Fruit fly (Drosophila melanogaster): ENCODE results near the gene Dysb.

The Dysb gene

dm6 chr3L:18832708-18833107 is 34.9 kb upstream of the Dysb start (continued):
- TF ChIP-seq hbn (GFP tag; IDR thresholded peaks at IDR 0.05; ENCODE audit: partially characterized antibody): no peak
- no peak for TF ChIP-seq CG9437 (GFP tag; optimal IDR thresholded peaks at IDR 0.05)
- TF ChIP-seq CG18764 (GFP tag; optimal IDR thresholded peaks at IDR 0.05): no peak
- no peak for TF ChIP-seq CG4282 (GFP tag; optimal IDR thresholded peaks at IDR 0.05)
- TF ChIP-seq CG10147 (GFP tag; optimal IDR thresholded peaks at IDR 0.05): no peak
- TF ChIP-seq CG31224 (GFP tag; IDR thresholded peaks at IDR 0.05): no peak
- TF ChIP-seq Atf-2 (GFP tag; optimal IDR thresholded peaks at IDR 0.05): no peak
- TF ChIP-seq CG8281 (tag; optimal IDR thresholded peaks at IDR 0.05): no peak
- TF ChIP-seq HLH4C (GFP tag; IDR thresholded peaks at IDR 0.05; ENCODE audit: partially characterized antibody): no peak
- no peak for TF ChIP-seq CG4404 (GFP tag; IDR thresholded peaks at IDR 0.05)
- no peak for TF ChIP-seq CG7987 (GFP tag; optimal IDR thresholded peaks at IDR 0.05)
- TF ChIP-seq CG32767 (GFP tag; IDR thresholded peaks at IDR 0.05): 0 out of 2 replicates have a peak, but pooled peaks have one; percentile 43
- no peak for TF ChIP-seq Hmr (GFP tag; optimal IDR thresholded peaks at IDR 0.05)
- TF ChIP-seq Ravus (GFP tag; IDR thresholded peaks at IDR 0.05): no peak
- no peak for TF ChIP-seq CG2202 (tag; optimal IDR thresholded peaks at IDR 0.05)
- TF ChIP-seq amos (GFP tag; IDR thresholded peaks at IDR 0.05; ENCODE audit: partially characterized antibody): no peak
- TF ChIP-seq hkb (optimal IDR thresholded peaks at IDR 0.05): no peak
- TF ChIP-seq hkb (GFP tag; IDR thresholded peaks at IDR 0.05): no peak
- no peak for TF ChIP-seq Sox100B (GFP tag; optimal IDR thresholded peaks at IDR 0.05)
- TF ChIP-seq Sry-δ (GFP tag; optimal IDR thresholded peaks at IDR 0.05): no peak
- 0 out of 2 replicates have a peak, but pooled peaks have one; percentile 16 for TF ChIP-seq sens-2 (GFP tag; IDR thresholded peaks at IDR 0.05)
- TF ChIP-seq wdn (GFP tag; IDR thresholded peaks at IDR 0.05): no peak
- no peak for TF ChIP-seq stc (GFP tag; IDR thresholded peaks at IDR 0.05)
- TF ChIP-seq tin (GFP tag; optimal IDR thresholded peaks at IDR 0.05): no peak
- no peak for TF ChIP-seq Deaf1 (tag; optimal IDR thresholded peaks at IDR 0.05)
- no peak for TF ChIP-seq CG14441 (GFP tag; IDR thresholded peaks at IDR 0.05)
- TF ChIP-seq MTF-1 (GFP tag; optimal IDR thresholded peaks at IDR 0.05; ENCODE audit: borderline replicate concordance): no peak
- no peak for TF ChIP-seq CG17359 (tag; optimal IDR thresholded peaks at IDR 0.05)
- peak; percentile 1 for TF ChIP-seq sug (tag; optimal IDR thresholded peaks at IDR 0.05)
- no peak for TF ChIP-seq ken (GFP tag; IDR thresholded peaks at IDR 0.05)
- TF ChIP-seq CG8478 (optimal IDR thresholded peaks at IDR 0.05): no peak
- no peak for TF ChIP-seq CG15479 (GFP tag; optimal IDR thresholded peaks at IDR 0.05)
- no peak for TF ChIP-seq odd (GFP tag; optimal IDR thresholded peaks at IDR 0.05)
- no peak for TF ChIP-seq Hr51 (GFP tag; optimal IDR thresholded peaks at IDR 0.05)
- no peak for TF ChIP-seq ssp (GFP tag; IDR thresholded peaks at IDR 0.05)
- no peak for TF ChIP-seq chinmo (GFP tag; IDR thresholded peaks at IDR 0.05; ENCODE audit: partially characterized antibody)
- TF ChIP-seq hb (GFP tag; IDR thresholded peaks at IDR 0.05; ENCODE audit: partially characterized antibody): no peak
- TF ChIP-seq grn (GFP tag; optimal IDR thresholded peaks at IDR 0.05): no peak
- TF ChIP-seq Fer3 (tag; optimal IDR thresholded peaks at IDR 0.05): no peak
- no peak for TF ChIP-seq CG12744 (GFP tag; optimal IDR thresholded peaks at IDR 0.05)
- no peak for TF ChIP-seq CG13123 (GFP tag; optimal IDR thresholded peaks at IDR 0.05)
- peak; percentile 73 for TF ChIP-seq Med (GFP tag)
- TF ChIP-seq CG4707 (GFP tag; optimal IDR thresholded peaks at IDR 0.05): no peak
- TF ChIP-seq sima (GFP tag; optimal IDR thresholded peaks at IDR 0.05): no peak
- no peak for TF ChIP-seq NC2β (GFP tag; optimal IDR thresholded peaks at IDR 0.05)
- TF ChIP-seq dm (GFP tag; optimal IDR thresholded peaks at IDR 0.05): no peak
- no peak for TF ChIP-seq sqz (GFP tag; optimal IDR thresholded peaks at IDR 0.05)
- no peak for TF ChIP-seq Dfd (GFP tag; optimal IDR thresholded peaks at IDR 0.05)
- no peak for TF ChIP-seq CG32772 (GFP tag; IDR thresholded peaks at IDR 0.05)
- TF ChIP-seq CG17802 (tag; optimal IDR thresholded peaks at IDR 0.05): no peak
- no peak for TF ChIP-seq Hr78 (GFP tag; optimal IDR thresholded peaks at IDR 0.05)
- TF ChIP-seq CG6813 (GFP tag; optimal IDR thresholded peaks at IDR 0.05): peak; percentile 39
